Fruit fly (Drosophila melanogaster) S2 (cell line): Measurements from ENCODE around the gene CG14740.

Experiments
- CG8478 ChIP-seq: fragments of >200 bp; optimal IDR thresholded peaks from 2 replicates; lab custom pipeline; 2018
- CTCF ChIP-seq, 2 experiments: fragments of >200 bp; optimal IDR thresholded peaks; 2 replicates each; lab custom pipeline; 2018

CG14740 gene

dm6 chr3R:12062844-12063243, at the start of gene CG14740:
TSS of gene CG14740 (minus strand) at chr3R:12062944.
- TF ChIP-seq CTCF (optimal IDR thresholded peaks at IDR 0.05; lab: Kevin White, UChicago) (no peak), CG8478 (lab: Kevin White, UChicago) (no peak)

dm6 chr3R:12094588-12094987, 31.8 kb upstream of the CG14740 start, which contains the start of gene dpr17:
TSS of gene dpr17 (plus strand) at chr3R:12094876.
- TF ChIP-seq CG8478 (lab: Kevin White, UChicago) (no peak), CTCF (optimal IDR thresholded peaks at IDR 0.05; lab: Kevin White, UChicago) (no peak)

dm6 chr3R:12090549-12090948, 27.8 kb upstream of the CG14740 start, which contains the start of gene ATP8B:
TSS of gene ATP8B (minus strand) at chr3R:12090612.
- no peak for TF ChIP-seq CTCF (optimal IDR thresholded peaks at IDR 0.05; lab: Kevin White, UChicago)
- no peak for TF ChIP-seq CG8478 (lab: Kevin White, UChicago)

dm6 chr3R:12083537-12083936, 20.8 kb upstream of the CG14740 start:
- TF ChIP-seq CTCF (optimal IDR thresholded peaks at IDR 0.05; lab: Kevin White, UChicago): no peak
- TF ChIP-seq CG8478 (lab: Kevin White, UChicago): no peak

- TF ChIP-seq CTCF (optimal IDR thresholded peaks at IDR 0.05; lab: Kevin White, UChicago): no peak
- TF ChIP-seq CG8478 (lab: Kevin White, UChicago): no peak
Observed at dm6 chr3R:12080370-12080968, 17.7 kb upstream of the CG14740 start.

- no peak for TF ChIP-seq CG8478 (lab: Kevin White, UChicago)
- TF ChIP-seq CTCF (optimal IDR thresholded peaks at IDR 0.05; lab: Kevin White, UChicago): no peak
Observed at dm6 chr3R:12078961-12079360, 16.2 kb upstream of the CG14740 start.

dm6 chr3R:12049113-12049512, 13.6 kb downstream of the CG14740 start, which contains the start of gene CG14739:
TSS of gene CG14739 (minus strand) at chr3R:12049213.
- TF ChIP-seq CG8478 (lab: Kevin White, UChicago) (no peak), CTCF (optimal IDR thresholded peaks at IDR 0.05; lab: Kevin White, UChicago) (no peak)

- TF ChIP-seq CG8478 (lab: Kevin White, UChicago) (no peak), CTCF (optimal IDR thresholded peaks at IDR 0.05; lab: Kevin White, UChicago) (no peak)
Observed at dm6 chr3R:12040228-12040627, 22.5 kb downstream of the CG14740 start, which contains the start of gene CG14736. TSS of gene CG14736 (plus strand) at chr3R:12040528.

- TF ChIP-seq CG8478 (lab: Kevin White, UChicago) (no peak), CTCF (optimal IDR thresholded peaks at IDR 0.05; lab: Kevin White, UChicago) (no peak)
Observed at dm6 chr3R:12032842-12033241, 29.9 kb downstream of the CG14740 start, which contains the start of gene ssp5. TSS of gene ssp5 (plus strand) at chr3R:12033142.

- TF ChIP-seq CG8478 (lab: Kevin White, UChicago) (no peak), CTCF (optimal IDR thresholded peaks at IDR 0.05; lab: Kevin White, UChicago) (no peak)
Observed at dm6 chr3R:12031657-12032056, 31.1 kb downstream of the CG14740 start, which contains the start of the genes CG31358, CG42504 and CG42505. TSS of gene CG31358 (minus strand) at chr3R:12031757. TSS of gene CG42504 (minus strand) at chr3R:12031757. TSS of gene CG42505 (minus strand) at chr3R:12031757.

dm6 chr3R:12020987-12021386, 41.8 kb downstream of the CG14740 start:
- no peak for TF ChIP-seq CTCF (optimal IDR thresholded peaks at IDR 0.05; lab: Kevin White, UChicago)
- no peak for TF ChIP-seq CG8478 (lab: Kevin White, UChicago)

dm6 chr3R:12016828-12017280, 45.9 kb downstream of the CG14740 start, which contains the start of the genes DCAF12 and Spt3:
TSS of gene DCAF12 (minus strand) at chr3R:12017031.
TSS of gene Spt3 (plus strand) at chr3R:12017156.
- TF ChIP-seq CTCF (optimal IDR thresholded peaks at IDR 0.05; lab: Kevin White, UChicago): no peak
- no peak for TF ChIP-seq CG8478 (lab: Kevin White, UChicago)
